Fruit fly (Drosophila melanogaster): ENCODE measurements around the gene nonC.
A peak's percentile ranks its signal among the peaks of the same experiment; 100 is the strongest.

The nonC gene

dm6 chrX:6855366-6856200, 31.3 kb downstream of the nonC start (continued):
- TF ChIP-seq CG10631 (GFP tag; optimal IDR thresholded peaks at IDR 0.05): peak; percentile 88
- TF ChIP-seq CG1621 (tag; optimal IDR thresholded peaks at IDR 0.05): peak; percentile 73
- TF ChIP-seq vri (GFP tag; optimal IDR thresholded peaks at IDR 0.05): peak; percentile 77
- peak; percentile 41 for TF ChIP-seq CG7368 (GFP tag; optimal IDR thresholded peaks at IDR 0.05)
- peak; percentile 77; the same call in 2 of the 3 replicates for TF ChIP-seq CG6163 (GFP tag; IDR thresholded peaks at IDR 0.05)
- peak; percentile 87 for TF ChIP-seq fd59A (GFP tag; optimal IDR thresholded peaks at IDR 0.05)
- TF ChIP-seq acj6 (GFP tag; optimal IDR thresholded peaks at IDR 0.05): peak; percentile 94
- peak; percentile 92 for TF ChIP-seq Smox (GFP tag; optimal IDR thresholded peaks at IDR 0.05)
- TF ChIP-seq CG6276 (GFP tag; optimal IDR thresholded peaks at IDR 0.05): peak; percentile 72
- TF ChIP-seq OdsH (GFP tag; optimal IDR thresholded peaks at IDR 0.05): peak; percentile 93
- peak; percentile 88 for TF ChIP-seq CG8632 (GFP tag; optimal IDR thresholded peaks at IDR 0.05)
- TF ChIP-seq esn (GFP tag; optimal IDR thresholded peaks at IDR 0.05): peak; percentile 95
- TF ChIP-seq cyc (GFP tag; optimal IDR thresholded peaks at IDR 0.05): peak; percentile 79
- peak; percentile 81 to 92 for TF ChIP-seq ss (GFP tag; optimal IDR thresholded peaks at IDR 0.05)

dm6 chrX:6856332-6856995, 32.2 kb downstream of the nonC start:
- TF ChIP-seq CG3032 (tag; optimal IDR thresholded peaks at IDR 0.05) (peak; percentile 10), CG6792 (GFP tag; optimal IDR thresholded peaks at IDR 0.05) (peak; percentile 32), Ets21C (GFP tag; optimal IDR thresholded peaks at IDR 0.05) (peak; percentile 16), CG3919 (GFP tag; optimal IDR thresholded peaks at IDR 0.05) (peak; percentile 56), CG10669 (GFP tag; optimal IDR thresholded peaks at IDR 0.05) (peak; percentile 42), Smox (GFP tag; optimal IDR thresholded peaks at IDR 0.05) (peak; percentile 46), CG6854 (GFP tag; optimal IDR thresholded peaks at IDR 0.05) (no peak), CG10631 (GFP tag; optimal IDR thresholded peaks at IDR 0.05) (peak; percentile 54), CG8119 (GFP tag; IDR thresholded peaks at IDR 0.05) (peak; percentile 79), vri (GFP tag; optimal IDR thresholded peaks at IDR 0.05) (no peak), CG11762 (GFP tag; optimal IDR thresholded peaks at IDR 0.05; ENCODE audit: insufficient read depth) (no peak), salr (GFP tag; optimal IDR thresholded peaks at IDR 0.05) (peak in 1 of 2 experiments; percentile 53), CG32006 (GFP tag; optimal IDR thresholded peaks at IDR 0.05) (peak; percentile 79), CG15336 (GFP tag; IDR thresholded peaks at IDR 0.05) (peak; percentile 72), fkh (GFP tag; optimal IDR thresholded peaks at IDR 0.05) (no peak), Ets96B (tag; optimal IDR thresholded peaks at IDR 0.05) (peak; percentile 26), Gug (GFP tag; IDR thresholded peaks at IDR 0.05) (no peak), Lpt (GFP tag; optimal IDR thresholded peaks at IDR 0.05) (peak; percentile 12), Eip78C (GFP tag) (peak; percentile 87), CG8319 (GFP tag; optimal IDR thresholded peaks at IDR 0.05) (peak; percentile 34), CG9139 (GFP tag; optimal IDR thresholded peaks at IDR 0.05) (peak; percentile 21), Blimp-1 (GFP tag; optimal IDR thresholded peaks at IDR 0.05) (peak; percentile 48), eg (GFP tag; IDR thresholded peaks at IDR 0.05) (peak; percentile 83), Sox15 (GFP tag; optimal IDR thresholded peaks at IDR 0.05) (peak; percentile 7), topi (GFP tag; optimal IDR thresholded peaks at IDR 0.05) (peak; percentile 63), Sox14 (GFP tag; optimal IDR thresholded peaks at IDR 0.05) (peak; percentile 17), Eip75B (GFP tag; optimal IDR thresholded peaks at IDR 0.05) (peak; percentile 29), CG1621 (tag; optimal IDR thresholded peaks at IDR 0.05) (no peak), fd85E (GFP tag; optimal IDR thresholded peaks at IDR 0.05) (no peak), CG11294 (GFP tag; IDR thresholded peaks at IDR 0.05) (peak; percentile 54), CG7368 (GFP tag; optimal IDR thresholded peaks at IDR 0.05) (peak; percentile 2), Sox102F (GFP tag; optimal IDR thresholded peaks at IDR 0.05) (peak; percentile 8), Met (GFP tag; optimal IDR thresholded peaks at IDR 0.05) (peak; percentile 71), achi (GFP tag; optimal IDR thresholded peaks at IDR 0.05) (peak; percentile 52), ss (GFP tag; optimal IDR thresholded peaks at IDR 0.05) (peak in 1 of 2 experiments; percentile 23), Eip93F (GFP tag; optimal IDR thresholded peaks at IDR 0.05) (no peak), CG11902 (GFP tag; optimal IDR thresholded peaks at IDR 0.05) (peak; percentile 7), lz (GFP tag; optimal IDR thresholded peaks at IDR 0.05) (peak; percentile 60), Hr38 (GFP tag; optimal IDR thresholded peaks at IDR 0.05) (no peak)

Data from whole organism, prepupa.